Worm (Caenorhabditis elegans): ENCODE results near the gene T22F3.8.

Gene T22F3.8

ce11 chrV:3644193-3644693 lies 39.0 kb upstream of the T22F3.8 start, which contains the start of gene F59B1.8 (continued):
- TF ChIP-seq mbf-1 (tag; optimal IDR thresholded peaks at IDR 0.05) (no peak), nhr-25 (tag; optimal IDR thresholded peaks at IDR 0.05) (peak; percentile 72), C34F6.9 (tag; optimal IDR thresholded peaks at IDR 0.05) (peak; percentile 34)

ce11 chrV:3639873-3640272 lies 34.6 kb upstream of the T22F3.8 start:
- TF ChIP-seq nhr-25 (tag; optimal IDR thresholded peaks at IDR 0.05) (no peak), peb-1 (tag; optimal IDR thresholded peaks at IDR 0.05) (no peak)

ce11 chrV:3637086-3637485 lies 31.9 kb upstream of the T22F3.8 start, which contains the start of gene srx-41:
srx-41 (minus strand) TSS chrV:3637186.
- TF ChIP-seq ceh-82 (tag; optimal IDR thresholded peaks at IDR 0.05) (no peak), elt-3 (tag; optimal IDR thresholded peaks at IDR 0.05) (no peak), nhr-10 (tag; optimal IDR thresholded peaks at IDR 0.05) (no peak), ztf-1 (GFP tag; conservative IDR thresholded peaks at IDR 0.05) (no peak), nhr-23 (tag; optimal IDR thresholded peaks at IDR 0.05) (no peak), dmd-4 (tag; optimal IDR thresholded peaks at IDR 0.05) (no peak), nhr-77 (tag; optimal IDR thresholded peaks at IDR 0.05) (no peak), sma-3 (GFP tag; optimal IDR thresholded peaks at IDR 0.05) (no peak), unc-39 (tag; optimal IDR thresholded peaks at IDR 0.05) (no peak), unc-62 (GFP tag; optimal IDR thresholded peaks at IDR 0.05) (no peak), Y55F3AM.14 (GFP tag; optimal IDR thresholded peaks at IDR 0.05) (no peak)

- TF ChIP-seq sem-4 (tag; optimal IDR thresholded peaks at IDR 0.05) (no peak), nhr-129 (tag; optimal IDR thresholded peaks at IDR 0.05) (peak; percentile 24), ama-1 (optimal IDR thresholded peaks at IDR 0.05) (peak; percentile 22), sma-3 (GFP tag; optimal IDR thresholded peaks at IDR 0.05) (peak; percentile 3), elt-3 (tag; optimal IDR thresholded peaks at IDR 0.05) (no peak), lin-13 (GFP tag; optimal IDR thresholded peaks at IDR 0.05) (peak; percentile 12), dmd-4 (tag; optimal IDR thresholded peaks at IDR 0.05) (no peak), nhr-237 (tag; optimal IDR thresholded peaks at IDR 0.05) (no peak), skn-1 (tag; optimal IDR thresholded peaks at IDR 0.05) (peak; percentile 19), gmeb-1 (tag; optimal IDR thresholded peaks at IDR 0.05) (peak; percentile 18), ceh-82 (tag; optimal IDR thresholded peaks at IDR 0.05) (no peak), crh-2 (tag; optimal IDR thresholded peaks at IDR 0.05) (peak; percentile 57), unc-39 (tag; optimal IDR thresholded peaks at IDR 0.05) (no peak), snpc-4 (tag; optimal IDR thresholded peaks at IDR 0.05) (no peak), fos-1 (tag; optimal IDR thresholded peaks at IDR 0.05) (peak; percentile 75), mab-5 (tag; optimal IDR thresholded peaks at IDR 0.05) (no peak), F13H6.1 (tag; optimal IDR thresholded peaks at IDR 0.05) (peak; percentile 42), nhr-21 (tag; optimal IDR thresholded peaks at IDR 0.05) (peak; percentile 4), sma-9 (GFP tag; optimal IDR thresholded peaks at IDR 0.05) (peak; percentile 50), sma-9 (tag; optimal IDR thresholded peaks at IDR 0.05) (no peak)
These were observed 29.2 kb upstream of the T22F3.8 start for ce11 chrV:3634293-3635016.

- TF ChIP-seq lin-13 (GFP tag; optimal IDR thresholded peaks at IDR 0.05) (no peak), ceh-16 (tag; optimal IDR thresholded peaks at IDR 0.05) (no peak), gmeb-1 (tag; optimal IDR thresholded peaks at IDR 0.05) (no peak), egl-27 (tag; optimal IDR thresholded peaks at IDR 0.05) (no peak), unc-62 (GFP tag; optimal IDR thresholded peaks at IDR 0.05) (no peak), zag-1 (tag; optimal IDR thresholded peaks at IDR 0.05) (no peak), dmd-4 (tag; optimal IDR thresholded peaks at IDR 0.05) (no peak)
These were observed 27.8 kb upstream of the T22F3.8 start, which contains the start of gene F59B1.2 for ce11 chrV:3633041-3633440. F59B1.2 (plus strand) TSS chrV:3633341.

Measured in whole organism, L2 larva.